Fruit fly (Drosophila melanogaster) S2 (cell line): Measurements from ENCODE around the gene nerfin-1.

Experiments
- CG8478 ChIP-seq: fragments of >200 bp; optimal IDR thresholded peaks from 2 replicates; lab custom pipeline; 2018
- CTCF ChIP-seq, 2 experiments: fragments of >200 bp; optimal IDR thresholded peaks; 2 replicates each; lab custom pipeline; 2018

dm6 chr3L:871713-872112, 37.2 kb upstream of the nerfin-1 start, which contains the start of gene Usp10:
- TF ChIP-seq CG8478 (no peak), CTCF (optimal IDR thresholded peaks at IDR 0.05; lab: Kevin White, UChicago) (peak in 1 of 2 experiments; percentile 38)
